Worm (Caenorhabditis elegans) whole organism, early embryonic: Measurements from ENCODE around the gene pas-1.

Experiments
- aly-1 ChIP-seq: sonication (generic microtip); optimal IDR thresholded peaks from 2 replicates; lab custom pipeline; 2016; ENCODE audit warnings: missing genetic modification characterization, missing compliant biosample characterization
- ama-1 ChIP-seq: fragments of 150-350 bp; optimal IDR thresholded peaks from 2 replicates; lab custom pipeline; 2014
- ets-7 ChIP-seq: sonication (generic microtip); optimal IDR thresholded peaks from 2 replicates; lab custom pipeline; 2016; ENCODE audit warnings: missing genotype, missing genetic modification characterization, missing compliant biosample characterization
- hmbx-1 ChIP-seq: sonication (generic microtip); optimal IDR thresholded peaks from 2 replicates; lab custom pipeline; 2016; ENCODE audit warnings: mild to moderate bottlenecking, missing genetic modification characterization, missing compliant biosample characterization
- scrt-1 ChIP-seq: fragments of 200-800 bp; sonication (Bioruptor generic); IDR thresholded peaks from 2 replicates; pipeline ENCODE4 v1.3.6; 2022; ENCODE audit warnings: missing genetic modification characterization, missing compliant biosample characterization

DNA sequence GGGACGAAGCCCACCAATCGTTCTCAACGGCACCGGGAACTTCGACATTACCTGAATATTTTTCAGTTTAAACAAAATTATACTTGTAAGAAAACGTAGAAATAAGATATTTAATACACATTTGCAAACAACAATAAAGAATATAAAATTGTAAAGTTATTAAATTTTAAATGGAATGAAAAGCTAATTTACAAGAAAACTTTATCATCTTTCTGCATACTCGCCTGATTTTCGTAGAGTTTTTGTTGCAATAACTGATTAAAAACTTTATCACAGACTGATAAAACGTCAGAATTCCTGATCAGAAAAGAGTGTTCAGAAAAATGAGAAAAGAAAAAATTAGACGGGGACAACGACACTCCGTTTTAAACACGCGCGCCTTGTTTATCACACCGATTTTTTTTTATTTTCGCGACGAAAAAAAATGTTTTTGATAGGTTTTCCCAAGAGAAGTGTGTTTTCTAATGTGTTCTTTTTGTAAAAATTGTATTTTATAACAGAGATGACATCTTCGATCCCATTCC is 24.9 kb upstream of the pas-1 start, which contains the start of the genes dlat-1 and fntb-1:
- TF ChIP-seq ama-1 (lab: Kevin White, UChicago) (no peak), aly-1 (tag; lab: Kevin White, UChicago) (no peak), scrt-1 (GFP tag; lab: Robert Waterston, UW) (no peak), ets-7 (tag; lab: Kevin White, UChicago) (no peak), hmbx-1 (tag; lab: Kevin White, UChicago) (no peak)
